Fruit fly (Drosophila melanogaster): Measurements from ENCODE around the gene eIF2D.

Gene eIF2D

DNA sequence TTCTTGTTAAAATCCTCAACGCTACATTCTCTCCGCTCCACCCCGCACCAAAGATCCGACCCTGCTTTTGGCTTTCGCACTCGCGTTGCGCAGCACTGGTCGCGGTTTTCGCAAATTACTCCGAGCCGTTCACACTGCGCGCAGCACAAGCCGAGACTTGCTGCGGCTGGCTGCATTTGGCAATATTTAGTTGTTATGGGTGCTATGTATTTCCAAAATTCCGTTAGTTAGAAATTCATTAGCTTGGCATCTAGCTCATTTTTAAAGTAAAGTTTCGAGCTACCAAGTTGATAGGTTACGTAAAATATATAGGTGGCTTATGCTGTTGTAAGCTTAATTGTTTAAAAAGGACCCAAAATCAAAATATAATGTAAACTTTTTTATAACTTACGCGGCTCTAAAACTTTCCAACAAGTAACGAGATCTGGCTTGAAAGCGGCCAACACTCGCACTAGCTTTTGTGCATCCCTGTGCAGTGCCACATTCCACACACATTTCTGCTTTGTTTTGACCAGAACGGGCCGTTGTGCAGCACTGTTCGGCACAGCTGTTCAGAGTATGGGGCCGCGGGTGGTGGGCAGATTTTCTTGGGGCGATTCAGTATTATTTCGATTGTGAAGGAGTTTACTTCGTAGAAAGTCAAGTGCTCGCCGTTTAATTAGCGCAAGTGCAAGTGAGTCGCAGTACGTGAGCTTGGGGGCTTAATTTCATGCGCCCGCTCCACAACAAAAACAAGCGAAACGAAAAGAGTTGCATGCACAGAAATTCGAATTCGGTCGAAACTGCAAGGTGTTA, 28.6 kb downstream of the eIF2D start, which contains the start of the genes yem and Ctl2 (continued):
- TF ChIP-seq HHEX (GFP tag; optimal IDR thresholded peaks at IDR 0.05) (no peak), CG31365 (tag; optimal IDR thresholded peaks at IDR 0.05) (peak; percentile 13), Adf1 (GFP tag; IDR thresholded peaks at IDR 0.05) (peak; percentile 7; the same call in 1 of the 2 replicates), pho (GFP tag; optimal IDR thresholded peaks at IDR 0.05) (peak; percentile 91), CG14710 (tag; optimal IDR thresholded peaks at IDR 0.05) (peak; percentile 82), Ssrp (tag; optimal IDR thresholded peaks at IDR 0.05) (peak; percentile 65), cato (GFP tag; optimal IDR thresholded peaks at IDR 0.05; ENCODE audit: borderline replicate concordance) (peak; percentile 57), H2.0 (GFP tag; IDR thresholded peaks at IDR 0.05) (peak; percentile 57; the same call in 1 of the 2 replicates), Oli (tag; optimal IDR thresholded peaks at IDR 0.05) (peak; percentile 51), prd (optimal IDR thresholded peaks at IDR 0.05) (no peak), prd (GFP tag; IDR thresholded peaks at IDR 0.05) (peak; percentile 57; the same call in 2 of the 3 replicates), ems (GFP tag; optimal IDR thresholded peaks at IDR 0.05) (peak; percentile 72), btn (GFP tag; optimal IDR thresholded peaks at IDR 0.05) (peak; percentile 50), CG14965 (GFP tag; optimal IDR thresholded peaks at IDR 0.05; ENCODE audit: borderline replicate concordance) (peak; percentile 42), CG11456 (GFP tag; IDR thresholded peaks at IDR 0.05) (peak; percentile 81), al (GFP tag; IDR thresholded peaks at IDR 0.05) (peak; percentile 48), Trl (optimal IDR thresholded peaks at IDR 0.05) (no peak), Trl (GFP tag; optimal IDR thresholded peaks at IDR 0.05) (peak; percentile 83), Ada2b (GFP tag; IDR thresholded peaks at IDR 0.05) (no peak; the same call in 1 of the 2 replicates), CG7963 (GFP tag; IDR thresholded peaks at IDR 0.05; ENCODE audit: partially characterized antibody) (no peak), sc (optimal IDR thresholded peaks at IDR 0.05) (no peak), sc (GFP tag; optimal IDR thresholded peaks at IDR 0.05) (peak; percentile 12), dmrt11E (tag; optimal IDR thresholded peaks at IDR 0.05) (peak; percentile 53), CG17568 (GFP tag; optimal IDR thresholded peaks at IDR 0.05) (no peak), Sin3A (optimal IDR thresholded peaks at IDR 0.05) (peak; percentile 97), sr (GFP tag; IDR thresholded peaks at IDR 0.05) (peak; percentile 18; the same call in 1 of the 3 replicates), chinmo (GFP tag; IDR thresholded peaks at IDR 0.05; ENCODE audit: partially characterized antibody) (peak; percentile 79; the same call in 1 of the 4 replicates), CG8359 (GFP tag; optimal IDR thresholded peaks at IDR 0.05; ENCODE audit: borderline replicate concordance) (no peak), CG11085 (GFP tag; IDR thresholded peaks at IDR 0.05) (peak; percentile 61), tap (tag; optimal IDR thresholded peaks at IDR 0.05) (peak; percentile 3), Meics (GFP tag; optimal IDR thresholded peaks at IDR 0.05) (peak; percentile 77), pros (GFP tag; optimal IDR thresholded peaks at IDR 0.05) (no peak), CG10654 (GFP tag; optimal IDR thresholded peaks at IDR 0.05) (peak; percentile 45), Sry-δ (GFP tag; optimal IDR thresholded peaks at IDR 0.05) (peak; percentile 65), NFAT (GFP tag; IDR thresholded peaks at IDR 0.05) (peak; percentile 89), D (optimal IDR thresholded peaks at IDR 0.05) (no peak), D (GFP tag; optimal IDR thresholded peaks at IDR 0.05) (peak; percentile 50), CG9797 (GFP tag; optimal IDR thresholded peaks at IDR 0.05) (peak; percentile 37), zf30C (GFP tag; optimal IDR thresholded peaks at IDR 0.05) (no peak), Hr39 (optimal IDR thresholded peaks at IDR 0.05) (peak; percentile 75), CG15073 (GFP tag; optimal IDR thresholded peaks at IDR 0.05) (no peak), Optix (GFP tag; IDR thresholded peaks at IDR 0.05) (no peak), CG6813 (GFP tag; optimal IDR thresholded peaks at IDR 0.05) (no peak), CG32532 (GFP tag; IDR thresholded peaks at IDR 0.05) (no peak; the same call in none of the 2 replicates), CG17385 (GFP tag; optimal IDR thresholded peaks at IDR 0.05) (peak; percentile 26), toy (GFP tag; IDR thresholded peaks at IDR 0.05) (no peak), grau (tag; optimal IDR thresholded peaks at IDR 0.05) (peak; percentile 72), fu2 (GFP tag; optimal IDR thresholded peaks at IDR 0.05) (peak; percentile 86), CG4707 (GFP tag; optimal IDR thresholded peaks at IDR 0.05) (no peak), Jarid2 (GFP tag; optimal IDR thresholded peaks at IDR 0.05) (peak; percentile 93)

Measured in whole organism, embryonic.